Fruit fly (Drosophila melanogaster) whole organism, embryonic: ENCODE measurements around the gene Chchd2.

ENCODE experiments used
- CG12155 ChIP-seq: fragments of 200-800 bp; sonication (Bioruptor generic); optimal IDR thresholded peaks from 3 replicates; lab custom pipeline; 2016; ENCODE audit warnings: missing biosample characterization, missing genetic modification characterization
- CG13123 ChIP-seq: fragments of 200-800 bp; sonication (Bioruptor generic); optimal IDR thresholded peaks from 2 replicates; lab custom pipeline; 2016; ENCODE audit warnings: missing biosample characterization, missing genetic modification characterization
- CG1529 ChIP-seq: fragments of 200-800 bp; sonication (Bioruptor generic); optimal IDR thresholded peaks from 3 replicates; lab custom pipeline; 2018; ENCODE audit warnings: missing biosample characterization, missing genetic modification characterization
- CG15479 ChIP-seq: fragments of 200-800 bp; sonication (Bioruptor generic); optimal IDR thresholded peaks from 3 replicates; lab custom pipeline; 2019; ENCODE audit warnings: missing biosample characterization, mild to moderate bottlenecking, missing genetic modification characterization, moderate library complexity
- CG1792 ChIP-seq: fragments of 200-800 bp; sonication (Bioruptor generic); optimal IDR thresholded peaks from 2 replicates; lab custom pipeline; 2016; ENCODE audit warnings: missing biosample characterization, missing genetic modification characterization
- CG30403 ChIP-seq: fragments of 200-800 bp; sonication (Bioruptor generic); optimal IDR thresholded peaks from 3 replicates; lab custom pipeline; 2016; ENCODE audit warnings: missing biosample characterization, missing genetic modification characterization
- CG32772 ChIP-seq: fragments of 200-800 bp; sonication (Bioruptor generic); IDR thresholded peaks from 2 replicates; pipeline ENCODE4 v1.3.6; 2022; ENCODE audit warnings: missing biosample characterization, missing genetic modification characterization
- CG4424 ChIP-seq: fragments of 200-800 bp; sonication (Bioruptor generic); optimal IDR thresholded peaks from 3 replicates; lab custom pipeline; 2016; ENCODE audit warnings: missing biosample characterization, missing genetic modification characterization
- CG4617 ChIP-seq: fragments of 200-800 bp; sonication (Bioruptor generic); optimal IDR thresholded peaks from 3 replicates; lab custom pipeline; 2016; ENCODE audit warnings: missing biosample characterization, missing genetic modification characterization, borderline replicate concordance
- CG6272 ChIP-seq: fragments of 200-800 bp; sonication (Bioruptor generic); IDR thresholded peaks from 2 replicates; pipeline ENCODE4 v1.3.6; 2022; ENCODE audit warnings: missing biosample characterization, missing genetic modification characterization
- CG7271 ChIP-seq: fragments of 200-800 bp; sonication (Bioruptor generic); optimal IDR thresholded peaks from 2 replicates; lab custom pipeline; 2018; ENCODE audit warnings: missing biosample characterization, mild to moderate bottlenecking, missing genetic modification characterization, moderate library complexity
- CG9437 ChIP-seq: fragments of 200-800 bp; sonication (Bioruptor generic); optimal IDR thresholded peaks from 2 replicates; lab custom pipeline; 2018; ENCODE audit warnings: missing biosample characterization, mild to moderate bottlenecking, missing genetic modification characterization
- CG9797 ChIP-seq: fragments of 200-800 bp; sonication (Bioruptor generic); optimal IDR thresholded peaks from 3 replicates; lab custom pipeline; 2018; ENCODE audit warnings: missing biosample characterization, mild to moderate bottlenecking, missing genetic modification characterization
- CTCF ChIP-seq: fragments of 200-800 bp; sonication (Bioruptor generic); optimal IDR thresholded peaks from 2 replicates; lab custom pipeline; 2017; ENCODE audit warnings: missing biosample characterization, mild to moderate bottlenecking, missing genetic modification characterization, moderate library complexity
- Dek ChIP-seq: fragments of 200-800 bp; sonication (Bioruptor generic); optimal IDR thresholded peaks from 3 replicates; lab custom pipeline; 2019; ENCODE audit warnings: missing biosample characterization, mild to moderate bottlenecking, missing genetic modification characterization, moderate library complexity
- Dp ChIP-seq: fragments of 200-800 bp; sonication (Bioruptor generic); optimal IDR thresholded peaks from 2 replicates; lab custom pipeline; 2018; ENCODE audit warnings: missing biosample characterization, mild to moderate bottlenecking, missing genetic modification characterization, moderate library complexity
- GATAe ChIP-seq: fragments of 200-800 bp; sonication (Bioruptor generic); conservative IDR thresholded peaks from 2 replicates; pipeline ENCODE4 v1.3.6; 2022; ENCODE audit warnings: missing biosample characterization, missing genetic modification characterization
- H15 ChIP-seq: fragments of 200-800 bp; sonication (Bioruptor generic); IDR thresholded peaks from 3 replicates; pipeline ENCODE4 v1.3.6; 2022; ENCODE audit warnings: missing biosample characterization, missing genetic modification characterization
- HLH4C ChIP-seq: fragments of 200-800 bp; sonication (Bioruptor generic); IDR thresholded peaks from 3 replicates; pipeline ENCODE4 v1.3.6; 2022; ENCODE audit warnings: missing biosample characterization, missing genetic modification characterization; ENCODE audit not compliant: partially characterized antibody
- Hmx ChIP-seq: fragments of 200-800 bp; sonication (Bioruptor generic); optimal IDR thresholded peaks from 2 replicates; lab custom pipeline; 2016; ENCODE audit warnings: missing biosample characterization, missing genetic modification characterization
- Kr ChIP-seq: fragments of 200-800 bp; sonication (Bioruptor generic); optimal IDR thresholded peaks from 2 replicates; lab custom pipeline; 2017; ENCODE audit warnings: missing biosample characterization, mild to moderate bottlenecking, missing genetic modification characterization
- Lhr ChIP-seq: fragments of 200-800 bp; sonication (Bioruptor generic); optimal IDR thresholded peaks from 3 replicates; lab custom pipeline; 2017; ENCODE audit warnings: mild to moderate bottlenecking, missing biosample characterization, missing genetic modification reagents, missing genetic modification characterization
- MBD-R2 ChIP-seq: fragments of 200-800 bp; sonication (Bioruptor generic); IDR thresholded peaks from 2 replicates; pipeline ENCODE4 v1.3.6; 2022; ENCODE audit warnings: missing biosample characterization, missing genetic modification characterization
- Optix ChIP-seq: fragments of 200-800 bp; sonication (Bioruptor generic); IDR thresholded peaks from 3 replicates; pipeline ENCODE4 v1.3.6; 2022; ENCODE audit warnings: missing biosample characterization, missing genetic modification characterization
- Rfx ChIP-seq: fragments of 200-800 bp; sonication (Bioruptor generic); IDR thresholded peaks from 2 replicates; pipeline ENCODE4 v1.3.6; 2022; ENCODE audit warnings: missing biosample characterization, missing genetic modification characterization
- Spps ChIP-seq: fragments of 200-800 bp; sonication (Bioruptor generic); optimal IDR thresholded peaks from 2 replicates; lab custom pipeline; 2018; ENCODE audit warnings: missing biosample characterization, mild to moderate bottlenecking, missing genetic modification characterization
- Stat92E ChIP-seq, 3 experiments: fragments of >200 bp in 2 of 3; fragments of 200-800 bp in 1 of 3; sonication (Bioruptor generic) in 1 of 3; optimal IDR thresholded peaks; 2 replicates each; lab custom pipeline; 2017 to 2019; ENCODE audit warnings: missing biosample characterization in 3 of 3, missing genetic modification characterization in 3 of 3, mild to moderate bottlenecking in 1 of 3, moderate library complexity in 1 of 3
- Trl ChIP-seq, 3 experiments: fragments of >200 bp in 2 of 3; fragments of 200-800 bp in 1 of 3; sonication (Bioruptor generic) in 1 of 3; optimal IDR thresholded peaks; 2 replicates in 1 of 3; 3 replicates in 2 of 3; lab custom pipeline; 2016 to 2017; ENCODE audit warnings: missing biosample characterization in 1 of 3, missing genetic modification characterization in 1 of 3
- abd-A ChIP-seq: fragments of 200-800 bp; sonication (Bioruptor generic); optimal IDR thresholded peaks from 3 replicates; lab custom pipeline; 2019; ENCODE audit warnings: missing biosample characterization, mild to moderate bottlenecking, missing genetic modification characterization, moderate library complexity
- ac ChIP-seq: fragments of 200-800 bp; sonication (Bioruptor generic); optimal IDR thresholded peaks from 3 replicates; lab custom pipeline; 2017; ENCODE audit warnings: missing biosample characterization, mild to moderate bottlenecking, missing genetic modification characterization
- al ChIP-seq: fragments of 200-800 bp; sonication (Bioruptor generic); IDR thresholded peaks from 2 replicates; pipeline ENCODE4 v1.3.6; 2022; ENCODE audit warnings: missing biosample characterization, missing genetic modification characterization
- az2 ChIP-seq: fragments of 200-800 bp; sonication (Bioruptor generic); optimal IDR thresholded peaks from 3 replicates; lab custom pipeline; 2016; ENCODE audit warnings: missing biosample characterization, missing genetic modification characterization
- bab2 ChIP-seq: fragments of 200-800 bp; sonication (Bioruptor generic); optimal IDR thresholded peaks from 2 replicates; lab custom pipeline; 2016; ENCODE audit warnings: missing biosample characterization, missing genetic modification characterization
- br ChIP-seq: fragments of >200 bp; optimal IDR thresholded peaks from 2 replicates; lab custom pipeline; 2017
- cato ChIP-seq: fragments of 200-800 bp; sonication (Bioruptor generic); optimal IDR thresholded peaks from 2 replicates; lab custom pipeline; 2016; ENCODE audit warnings: missing biosample characterization, missing genetic modification characterization, borderline replicate concordance
- esg ChIP-seq: fragments of 200-800 bp; sonication (Bioruptor generic); conservative IDR thresholded peaks from 2 replicates; pipeline ENCODE4 v1.3.6; 2022; ENCODE audit warnings: missing biosample characterization, missing genetic modification characterization
- fd102C ChIP-seq: fragments of 200-800 bp; sonication (Bioruptor generic); optimal IDR thresholded peaks from 2 replicates; lab custom pipeline; 2018; ENCODE audit warnings: missing biosample characterization, mild to moderate bottlenecking, missing genetic modification characterization, moderate library complexity
- fd96Cb ChIP-seq: fragments of 200-800 bp; sonication (Bioruptor generic); optimal IDR thresholded peaks from 2 replicates; lab custom pipeline; 2018; ENCODE audit warnings: missing biosample characterization, mild to moderate bottlenecking, missing genetic modification characterization, moderate library complexity
- lmd ChIP-seq: fragments of 200-800 bp; sonication (Bioruptor generic); IDR thresholded peaks from 2 replicates; pipeline ENCODE4 v1.3.6; 2022; ENCODE audit warnings: missing biosample characterization, missing genetic modification characterization
- mirr ChIP-seq: fragments of 200-800 bp; sonication (Bioruptor generic); optimal IDR thresholded peaks from 3 replicates; lab custom pipeline; 2018; ENCODE audit warnings: missing biosample characterization, mild to moderate bottlenecking, missing genetic modification characterization
- nerfin-2 ChIP-seq: fragments of 200-800 bp; sonication (Bioruptor generic); IDR thresholded peaks from 2 replicates; pipeline ENCODE4 v1.3.6; 2022; ENCODE audit warnings: missing biosample characterization, missing genetic modification characterization; ENCODE audit not compliant: partially characterized antibody
- onecut ChIP-seq: fragments of 200-800 bp; sonication (Bioruptor generic); IDR thresholded peaks from 2 replicates; pipeline ENCODE4 v1.3.6; 2022; ENCODE audit warnings: missing biosample characterization, missing genetic modification characterization
- pan ChIP-seq, 4 experiments: fragments of >200 bp in 3 of 4; fragments of 200-800 bp in 1 of 4; sonication (Bioruptor generic) in 1 of 4; optimal IDR thresholded peaks in 3 of 4; IDR thresholded peaks in 1 of 4; 2 replicates each; pipeline versions ENCODE4 v1.3.6 to Lab custom; 2017 to 2022; ENCODE audit warnings: missing biosample characterization in 2 of 4, missing genetic modification characterization in 2 of 4, mixed read lengths in 1 of 4
- phol ChIP-seq: fragments of 200-800 bp; sonication (Bioruptor generic); optimal IDR thresholded peaks from 3 replicates; lab custom pipeline; 2018; ENCODE audit warnings: missing biosample characterization, mild to moderate bottlenecking, missing genetic modification characterization, moderate library complexity
- pum ChIP-seq: fragments of 200-800 bp; sonication (Bioruptor generic); optimal IDR thresholded peaks from 2 replicates; lab custom pipeline; 2016; ENCODE audit warnings: missing biosample characterization, missing genetic modification characterization
- sens ChIP-seq: fragments of 200-800 bp; sonication (Bioruptor generic); peaks from one replicate; lab custom pipeline; 2016; ENCODE audit warnings: missing biosample characterization, missing genetic modification characterization
- sens-2 ChIP-seq: fragments of 200-800 bp; sonication (Bioruptor generic); IDR thresholded peaks from 2 replicates; pipeline ENCODE4 v1.3.6; 2022; ENCODE audit warnings: missing biosample characterization, missing genetic modification characterization
- twi ChIP-seq: fragments of 200-800 bp; optimal IDR thresholded peaks from 2 replicates; lab custom pipeline; 2019; ENCODE audit warnings: missing biosample characterization, mild to moderate bottlenecking, missing genetic modification characterization, moderate library complexity
- z ChIP-seq: fragments of 200-800 bp; sonication (Bioruptor generic); IDR thresholded peaks from 3 replicates; pipeline ENCODE4 v1.3.6; 2022; ENCODE audit warnings: missing biosample characterization, missing genetic modification characterization
- zen ChIP-seq: fragments of 200-800 bp; sonication (Bioruptor generic); optimal IDR thresholded peaks from 3 replicates; lab custom pipeline; 2018; ENCODE audit warnings: missing biosample characterization, mild to moderate bottlenecking, missing genetic modification characterization, moderate library complexity
- zfh2 ChIP-seq: fragments of 200-800 bp; sonication (Bioruptor generic); optimal IDR thresholded peaks from 2 replicates; lab custom pipeline; 2016; ENCODE audit warnings: missing biosample characterization, missing genetic modification characterization

Gene Chchd2

dm6 chrX:17107401-17107916 is 41.3 kb upstream of the Chchd2 start, which contains the start of gene CG5004 (continued):
- TF ChIP-seq CG30403 (GFP tag; lab: Kevin White, UChicago): no peak
- TF ChIP-seq abd-A (tag; lab: Kevin White, UChicago): no peak
- TF ChIP-seq Dp (GFP tag; lab: Kevin White, UChicago): peak; percentile 41
- TF ChIP-seq fd102C (GFP tag; lab: Kevin White, UChicago): no peak
- TF ChIP-seq az2 (GFP tag; lab: Kevin White, UChicago): no peak
- 0 out of 2 replicates have a peak, but pooled peaks have one; percentile 8 for TF ChIP-seq Rfx (GFP tag; lab: Robert Waterston, UW)
- no peak for TF ChIP-seq phol
- TF ChIP-seq CTCF (GFP tag; lab: Kevin White, UChicago): no peak
- TF ChIP-seq twi (tag; lab: Kevin White, UChicago): no peak
- TF ChIP-seq sens-2 (GFP tag; lab: Robert Waterston, UW): no peak
- TF ChIP-seq H15 (GFP tag; lab: Robert Waterston, UW): no peak
- no peak for TF ChIP-seq cato (GFP tag; lab: Kevin White, UChicago)
- no peak for TF ChIP-seq esg (GFP tag; lab: Robert Waterston, UW)
- TF ChIP-seq Spps (tag; lab: Kevin White, UChicago): no peak
- no peak for TF ChIP-seq CG13123
- TF ChIP-seq CG9437 (GFP tag; lab: Kevin White, UChicago): no peak
- TF ChIP-seq zen: no peak
- TF ChIP-seq nerfin-2: no peak
- 0 out of 3 replicates have a peak, but pooled peaks have one; percentile 38 for TF ChIP-seq HLH4C
- no peak for TF ChIP-seq z (GFP tag; lab: Robert Waterston, UW)
- TF ChIP-seq CG1792 (GFP tag; lab: Kevin White, UChicago): no peak
- TF ChIP-seq CG9797 (GFP tag; lab: Kevin White, UChicago): peak; percentile 67
- peak; percentile 40 for TF ChIP-seq CG15479 (GFP tag; lab: Kevin White, UChicago)
- no peak for TF ChIP-seq Kr
- TF ChIP-seq CG7271 (tag; lab: Kevin White, UChicago): no peak
- TF ChIP-seq fd96Cb (tag; lab: Kevin White, UChicago): no peak
- no peak for TF ChIP-seq Trl (optimal IDR thresholded peaks at IDR 0.05; lab: Kevin White, UChicago)
- TF ChIP-seq Trl (GFP tag; optimal IDR thresholded peaks at IDR 0.05; lab: Kevin White, UChicago): no peak
- no peak for TF ChIP-seq zfh2
- no peak for TF ChIP-seq al (GFP tag; lab: Robert Waterston, UW)
- TF ChIP-seq Dek (tag; lab: Kevin White, UChicago): no peak
- TF ChIP-seq CG1529 (GFP tag; lab: Kevin White, UChicago): no peak
- TF ChIP-seq pan (optimal IDR thresholded peaks at IDR 0.05; lab: Kevin White, UChicago): no peak
- TF ChIP-seq pan (GFP tag; optimal IDR thresholded peaks at IDR 0.05 in 1 of 2, IDR thresholded peaks at IDR 0.05 in 1 of 2): no peak
- no peak for TF ChIP-seq onecut (GFP tag; lab: Robert Waterston, UW)
- no peak for TF ChIP-seq bab2 (GFP tag; lab: Kevin White, UChicago)
- TF ChIP-seq CG6272 (GFP tag; lab: Robert Waterston, UW): no peak
- TF ChIP-seq Optix (GFP tag; lab: Robert Waterston, UW): no peak
- peak in 1 of 3 experiments; percentile 61 for TF ChIP-seq Stat92E (GFP tag; optimal IDR thresholded peaks at IDR 0.05; lab: Kevin White, UChicago)
- TF ChIP-seq Lhr (GFP tag; lab: Kevin White, UChicago): peak; percentile 51
- TF ChIP-seq br: no peak
- no peak for TF ChIP-seq lmd
- TF ChIP-seq CG32772 (GFP tag; lab: Robert Waterston, UW): no peak
- TF ChIP-seq CG4617: no peak
- peak; percentile 75 for TF ChIP-seq sens
- no peak for TF ChIP-seq CG12155 (GFP tag; lab: Kevin White, UChicago)
- TF ChIP-seq GATAe: no peak
- no peak for TF ChIP-seq ac (GFP tag; lab: Kevin White, UChicago)
- TF ChIP-seq Hmx: no peak
- TF ChIP-seq MBD-R2 (GFP tag; lab: Robert Waterston, UW): peak; percentile 11; the same call in 1 of the 2 replicates
- TF ChIP-seq mirr (GFP tag; lab: Kevin White, UChicago): no peak
- TF ChIP-seq pum: no peak
- TF ChIP-seq CG4424 (GFP tag; lab: Kevin White, UChicago): no peak
